Worm (Caenorhabditis elegans) whole organism, L1 larva: ENCODE data around the gene K04A8.19.

Experiments
- C34B4.2 ChIP-seq: sonication (generic microtip); optimal IDR thresholded peaks from 2 replicates; lab custom pipeline; 2017; ENCODE audit warnings: mild to moderate bottlenecking, missing genetic modification characterization, missing compliant biosample characterization
- ama-1 ChIP-seq: fragments of 150-350 bp; optimal IDR thresholded peaks from 2 replicates; lab custom pipeline; 2014
- ces-1 ChIP-seq: fragments of 150-350 bp; optimal IDR thresholded peaks from 2 replicates; lab custom pipeline; 2014; ENCODE audit warnings: missing biosample characterization, missing genetic modification reagents, missing genetic modification characterization
- dpl-1 ChIP-seq, 3 experiments: fragments of 150-350 bp in 2 of 3; sonication (generic microtip) in 1 of 3; optimal IDR thresholded peaks; 2 replicates each; lab custom pipeline; 2014 to 2017; ENCODE audit warnings: missing biosample characterization in 3 of 3, missing genetic modification characterization in 3 of 3, missing genetic modification reagents in 3 of 3
- lin-39 ChIP-seq: fragments of 150-350 bp; optimal IDR thresholded peaks from 2 replicates; lab custom pipeline; 2014; ENCODE audit warnings: missing biosample characterization, missing genetic modification reagents, missing genetic modification characterization
- lsy-2 ChIP-seq, 2 experiments: fragments of 150-350 bp; optimal IDR thresholded peaks; 2 replicates each; lab custom pipeline; 2014; ENCODE audit warnings: missing biosample characterization in 2 of 2, missing genetic modification characterization in 2 of 2
- skn-1 ChIP-seq: fragments of 150-350 bp; optimal IDR thresholded peaks from 2 replicates; lab custom pipeline; 2014; ENCODE audit warnings: missing biosample characterization, missing genetic modification characterization
- snpc-4 ChIP-seq: fragments of 150-350 bp; optimal IDR thresholded peaks from 2 replicates; lab custom pipeline; 2014; ENCODE audit warnings: missing biosample characterization, missing genetic modification characterization

DNA sequence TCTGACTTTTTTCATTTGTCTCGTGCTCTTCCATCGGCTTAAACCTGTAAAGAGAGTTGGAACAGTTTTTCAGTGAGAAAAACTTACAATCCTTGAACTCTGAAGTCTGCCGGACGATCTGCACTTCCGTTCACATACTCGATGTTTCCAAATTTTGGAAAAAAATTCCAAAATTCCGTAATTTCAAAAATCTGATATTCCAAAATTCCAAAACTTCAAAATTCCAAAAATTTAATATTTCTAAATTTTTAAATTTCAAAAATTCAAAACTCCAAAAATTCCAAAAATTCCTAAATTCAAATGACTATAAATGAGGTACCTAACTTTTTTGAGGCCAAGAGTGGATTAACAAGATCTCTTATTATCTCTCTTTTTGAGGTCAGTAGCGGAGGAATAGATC lies 22.4 kb upstream of the K04A8.19 start, which contains the start of gene EGAP9.4:
- TF ChIP-seq ces-1 (GFP tag; lab: Kevin White, UChicago) (no peak), C34B4.2 (no peak), lin-39 (no peak), dpl-1 (GFP tag; optimal IDR thresholded peaks at IDR 0.05; lab: Kevin White, UChicago) (no peak), ama-1 (no peak), skn-1 (tag; lab: Kevin White, UChicago) (no peak), snpc-4 (tag; lab: Kevin White, UChicago) (no peak), lsy-2 (tag; optimal IDR thresholded peaks at IDR 0.05; lab: Kevin White, UChicago) (no peak)
